Fruit fly (Drosophila melanogaster) whole organism, embryonic: Measurements from ENCODE around the gene pav.

ENCODE experiments used
- CG11695 ChIP-seq: fragments of 200-800 bp; sonication (Bioruptor generic); IDR thresholded peaks from 3 replicates; pipeline ENCODE4 v1.3.6; 2022; ENCODE audit warnings: missing biosample characterization, missing genetic modification characterization
- CG1233 ChIP-seq: fragments of 200-800 bp; sonication (Bioruptor generic); optimal IDR thresholded peaks from 4 replicates; lab custom pipeline; 2018; ENCODE audit warnings: missing biosample characterization, mild to moderate bottlenecking, missing genetic modification characterization
- CG15514 ChIP-seq: fragments of 200-800 bp; sonication (Bioruptor generic); optimal IDR thresholded peaks from 3 replicates; lab custom pipeline; 2017; ENCODE audit warnings: missing biosample characterization, missing genetic modification characterization, mild to moderate bottlenecking, moderate library complexity, missing genetic modification reagents
- CG17802 ChIP-seq: fragments of 200-800 bp; sonication (Bioruptor generic); optimal IDR thresholded peaks from 2 replicates; lab custom pipeline; 2018; ENCODE audit warnings: missing biosample characterization, mild to moderate bottlenecking, missing genetic modification characterization, moderate library complexity
- CG1792 ChIP-seq: fragments of 200-800 bp; sonication (Bioruptor generic); optimal IDR thresholded peaks from 2 replicates; lab custom pipeline; 2016; ENCODE audit warnings: missing biosample characterization, missing genetic modification characterization
- CG18262 ChIP-seq: fragments of 200-800 bp; optimal IDR thresholded peaks from 3 replicates; lab custom pipeline; 2019; ENCODE audit warnings: missing biosample characterization, mild to moderate bottlenecking, missing genetic modification characterization, moderate library complexity
- CG2129 ChIP-seq: fragments of 200-800 bp; sonication (Bioruptor generic); IDR thresholded peaks from 2 replicates; pipeline ENCODE4 v1.3.6; 2022; ENCODE audit warnings: missing biosample characterization, missing genetic modification characterization; ENCODE audit not compliant: partially characterized antibody
- CG2889 ChIP-seq: fragments of 200-800 bp; sonication (Bioruptor generic); IDR thresholded peaks from 3 replicates; pipeline ENCODE4 v1.3.6; 2022; ENCODE audit warnings: missing biosample characterization, missing genetic modification characterization
- CG3065 ChIP-seq: fragments of 200-800 bp; sonication (Bioruptor generic); optimal IDR thresholded peaks from 2 replicates; lab custom pipeline; 2016; ENCODE audit warnings: missing biosample characterization, missing genetic modification characterization
- CG31441 ChIP-seq: fragments of 200-800 bp; sonication (Bioruptor generic); IDR thresholded peaks from 2 replicates; pipeline ENCODE4 v1.3.6; 2022; ENCODE audit warnings: missing biosample characterization, missing genetic modification characterization
- CG32532 ChIP-seq: fragments of 200-800 bp; sonication (Bioruptor generic); IDR thresholded peaks from 2 replicates; pipeline ENCODE4 v1.3.6; 2022; ENCODE audit warnings: missing biosample characterization, missing genetic modification characterization
- CG3995 ChIP-seq: fragments of 200-800 bp; sonication (Bioruptor generic); optimal IDR thresholded peaks from 3 replicates; lab custom pipeline; 2016; ENCODE audit warnings: missing biosample characterization, missing genetic modification characterization
- CG4707 ChIP-seq: fragments of 200-800 bp; sonication (Bioruptor generic); optimal IDR thresholded peaks from 2 replicates; lab custom pipeline; 2018; ENCODE audit warnings: missing biosample characterization, mild to moderate bottlenecking, missing genetic modification characterization, moderate library complexity
- CG4730 ChIP-seq: fragments of 200-800 bp; sonication (Bioruptor generic); IDR thresholded peaks from 2 replicates; pipeline ENCODE4 v1.3.6; 2022; ENCODE audit warnings: missing biosample characterization, missing genetic modification characterization
- CG5953 ChIP-seq: fragments of 200-800 bp; sonication (Bioruptor generic); IDR thresholded peaks from 2 replicates; pipeline ENCODE4 v1.3.6; 2022; ENCODE audit warnings: missing biosample characterization, missing genetic modification characterization
- CG9876 ChIP-seq: fragments of 200-800 bp; sonication (Bioruptor generic); optimal IDR thresholded peaks from 2 replicates; lab custom pipeline; 2016; ENCODE audit warnings: missing biosample characterization, missing genetic modification characterization
- CHES-1-like ChIP-seq: fragments of 200-800 bp; sonication (Bioruptor generic); optimal IDR thresholded peaks from 2 replicates; lab custom pipeline; 2016; ENCODE audit warnings: missing biosample characterization, missing genetic modification characterization
- CkIIα-i1 ChIP-seq: fragments of 200-800 bp; sonication (Bioruptor generic); IDR thresholded peaks from 2 replicates; pipeline ENCODE4 v1.3.6; 2022; ENCODE audit warnings: missing biosample characterization, missing genetic modification characterization
- Dip3 ChIP-seq: fragments of 200-800 bp; sonication (Bioruptor generic); optimal IDR thresholded peaks from 3 replicates; lab custom pipeline; 2016; ENCODE audit warnings: missing biosample characterization, missing genetic modification characterization
- Dp ChIP-seq: fragments of 200-800 bp; sonication (Bioruptor generic); optimal IDR thresholded peaks from 2 replicates; lab custom pipeline; 2018; ENCODE audit warnings: missing biosample characterization, mild to moderate bottlenecking, missing genetic modification characterization, moderate library complexity
- HmgD ChIP-seq: fragments of 200-800 bp; sonication (Bioruptor generic); optimal IDR thresholded peaks from 3 replicates; lab custom pipeline; 2016; ENCODE audit warnings: missing biosample characterization, missing genetic modification characterization
- MTF-1 ChIP-seq: fragments of 200-800 bp; sonication (Bioruptor generic); optimal IDR thresholded peaks from 2 replicates; lab custom pipeline; 2018; ENCODE audit warnings: missing biosample characterization, mild to moderate bottlenecking, missing genetic modification characterization, borderline replicate concordance
- Pdp1 ChIP-seq, 2 experiments: fragments of 200-800 bp; sonication (Bioruptor generic); optimal IDR thresholded peaks; 3 replicates each; lab custom pipeline; 2016; ENCODE audit warnings: missing biosample characterization in 2 of 2, missing genetic modification characterization in 2 of 2, mild to moderate bottlenecking in 1 of 2, moderate library complexity in 1 of 2
- Ravus ChIP-seq: fragments of 200-800 bp; sonication (Bioruptor generic); IDR thresholded peaks from 2 replicates; pipeline ENCODE4 v1.3.6; 2022; ENCODE audit warnings: missing biosample characterization, missing genetic modification characterization
- Spps ChIP-seq: fragments of 200-800 bp; sonication (Bioruptor generic); optimal IDR thresholded peaks from 2 replicates; lab custom pipeline; 2018; ENCODE audit warnings: missing biosample characterization, mild to moderate bottlenecking, missing genetic modification characterization
- Sry-β ChIP-seq: fragments of 200-800 bp; sonication (Bioruptor generic); optimal IDR thresholded peaks from 2 replicates; lab custom pipeline; 2018; ENCODE audit warnings: missing biosample characterization, mild to moderate bottlenecking, missing genetic modification characterization, moderate library complexity
- Stat92E ChIP-seq, 3 experiments: fragments of >200 bp in 2 of 3; fragments of 200-800 bp in 1 of 3; sonication (Bioruptor generic) in 1 of 3; optimal IDR thresholded peaks; 2 replicates each; lab custom pipeline; 2017 to 2019; ENCODE audit warnings: missing biosample characterization in 3 of 3, missing genetic modification characterization in 3 of 3, mild to moderate bottlenecking in 1 of 3, moderate library complexity in 1 of 3
- TFAM ChIP-seq: fragments of 200-800 bp; sonication (Bioruptor generic); optimal IDR thresholded peaks from 2 replicates; lab custom pipeline; 2017; ENCODE audit warnings: missing biosample characterization, missing genetic modification characterization, inconsistent platforms
- Trl ChIP-seq, 3 experiments: fragments of >200 bp in 2 of 3; fragments of 200-800 bp in 1 of 3; sonication (Bioruptor generic) in 1 of 3; optimal IDR thresholded peaks; 2 replicates in 1 of 3; 3 replicates in 2 of 3; lab custom pipeline; 2016 to 2017; ENCODE audit warnings: missing biosample characterization in 1 of 3, missing genetic modification characterization in 1 of 3
- Vsx1 ChIP-seq: fragments of 200-800 bp; sonication (Bioruptor generic); optimal IDR thresholded peaks from 2 replicates; lab custom pipeline; 2017; ENCODE audit warnings: missing biosample characterization, mild to moderate bottlenecking, missing genetic modification characterization, missing genetic modification reagents
- aop ChIP-seq: fragments of 200-800 bp; sonication (Bioruptor generic); IDR thresholded peaks from 2 replicates; pipeline ENCODE4 v1.3.6; 2022; ENCODE audit warnings: missing biosample characterization, missing genetic modification characterization
- bowl ChIP-seq: fragments of 200-800 bp; sonication (Bioruptor generic); IDR thresholded peaks from 2 replicates; pipeline ENCODE4 v1.3.6; 2022; ENCODE audit warnings: missing biosample characterization, missing genetic modification characterization
- chinmo ChIP-seq: fragments of 200-800 bp; sonication (Bioruptor generic); IDR thresholded peaks from 4 replicates; pipeline ENCODE4 v1.3.6; 2022; ENCODE audit warnings: missing biosample characterization, missing genetic modification characterization; ENCODE audit not compliant: partially characterized antibody
- eyg ChIP-seq: fragments of 200-800 bp; sonication (Bioruptor generic); optimal IDR thresholded peaks from 3 replicates; lab custom pipeline; 2016; ENCODE audit warnings: missing biosample characterization, missing genetic modification characterization
- grau ChIP-seq: fragments of 200-800 bp; optimal IDR thresholded peaks from 3 replicates; lab custom pipeline; 2019; ENCODE audit warnings: missing biosample characterization, mild to moderate bottlenecking, missing genetic modification characterization, moderate library complexity
- grn ChIP-seq: fragments of 200-800 bp; sonication (Bioruptor generic); optimal IDR thresholded peaks from 3 replicates; lab custom pipeline; 2017; ENCODE audit warnings: missing biosample characterization, missing genetic modification characterization
- h ChIP-seq: fragments of >200 bp; optimal IDR thresholded peaks from 2 replicates; lab custom pipeline; 2017
- ind ChIP-seq: fragments of 200-800 bp; sonication (Bioruptor generic); optimal IDR thresholded peaks from 3 replicates; lab custom pipeline; 2016; ENCODE audit warnings: missing biosample characterization, missing genetic modification characterization
- insv ChIP-seq, 2 experiments: fragments of 200-800 bp; sonication (Bioruptor generic); optimal IDR thresholded peaks; 3 replicates each; lab custom pipeline; 2016 to 2018; ENCODE audit warnings: missing biosample characterization in 2 of 2, missing genetic modification characterization in 2 of 2
- kni ChIP-seq: fragments of 200-800 bp; sonication (Bioruptor generic); optimal IDR thresholded peaks from 3 replicates; lab custom pipeline; 2017; ENCODE audit warnings: mild to moderate bottlenecking, missing biosample characterization, missing genetic modification reagents, missing genetic modification characterization
- lmd ChIP-seq: fragments of 200-800 bp; sonication (Bioruptor generic); IDR thresholded peaks from 2 replicates; pipeline ENCODE4 v1.3.6; 2022; ENCODE audit warnings: missing biosample characterization, missing genetic modification characterization
- psq ChIP-seq: fragments of 200-800 bp; sonication (Bioruptor generic); optimal IDR thresholded peaks from 2 replicates; lab custom pipeline; 2017; ENCODE audit warnings: missing biosample characterization, missing genetic modification characterization
- sens ChIP-seq: fragments of 200-800 bp; sonication (Bioruptor generic); peaks from one replicate; lab custom pipeline; 2016; ENCODE audit warnings: missing biosample characterization, missing genetic modification characterization
- slp2 ChIP-seq: fragments of 200-800 bp; sonication (Bioruptor generic); optimal IDR thresholded peaks from 2 replicates; lab custom pipeline; 2016; ENCODE audit warnings: missing biosample characterization, missing genetic modification characterization
- tll ChIP-seq, 2 experiments: fragments of 200-800 bp in 1 of 2; fragments of >200 bp in 1 of 2; sonication (Bioruptor generic) in 1 of 2; optimal IDR thresholded peaks; 2 replicates each; lab custom pipeline; 2017 to 2019; ENCODE audit warnings: missing biosample characterization in 2 of 2, missing genetic modification characterization in 2 of 2, mild to moderate bottlenecking in 1 of 2, moderate library complexity in 1 of 2
- ttk ChIP-seq: fragments of 200-800 bp; sonication (Bioruptor generic); IDR thresholded peaks from 2 replicates; pipeline ENCODE4 v2.1.2; 2022; ENCODE audit warnings: missing biosample characterization, missing genetic modification characterization
- tx ChIP-seq: fragments of 200-800 bp; sonication (Bioruptor generic); optimal IDR thresholded peaks from 2 replicates; lab custom pipeline; 2016; ENCODE audit warnings: missing biosample characterization, missing genetic modification characterization
- unpg ChIP-seq: fragments of 200-800 bp; sonication (Bioruptor generic); optimal IDR thresholded peaks from 3 replicates; lab custom pipeline; 2018; ENCODE audit warnings: missing biosample characterization, mild to moderate bottlenecking, missing genetic modification characterization, moderate library complexity
- wor ChIP-seq: fragments of 200-800 bp; sonication (Bioruptor generic); IDR thresholded peaks from 2 replicates; pipeline ENCODE4 v1.3.6; 2022; ENCODE audit warnings: missing biosample characterization, missing genetic modification characterization
- zfh1 ChIP-seq: fragments of 200-800 bp; sonication (Bioruptor generic); IDR thresholded peaks from 3 replicates; pipeline ENCODE4 v1.3.6; 2022; ENCODE audit warnings: missing biosample characterization, missing genetic modification characterization

The pav gene

dm6 chr3L:4252862-4253610 lies 10.5 kb downstream of the pav start (continued):
- TF ChIP-seq CG4707 (GFP tag; lab: Kevin White, UChicago) (no peak), ind (GFP tag; lab: Kevin White, UChicago) (no peak), CG15514 (GFP tag; lab: Kevin White, UChicago) (no peak), CG2889 (GFP tag; lab: Robert Waterston, UW) (no peak), CG1792 (no peak), tll (GFP tag; optimal IDR thresholded peaks at IDR 0.05; lab: Kevin White, UChicago) (no peak), wor (no peak), CG2129 (GFP tag; lab: Robert Waterston, UW) (no peak), CG1233 (peak; percentile 4), grn (GFP tag; lab: Kevin White, UChicago) (no peak), CHES-1-like (GFP tag; lab: Kevin White, UChicago) (no peak), eyg (GFP tag; lab: Kevin White, UChicago) (no peak), aop (GFP tag; lab: Robert Waterston, UW) (no peak), CG32532 (GFP tag; lab: Robert Waterston, UW) (no peak), kni (GFP tag; lab: Kevin White, UChicago) (peak; percentile 86), CG4730 (GFP tag; lab: Robert Waterston, UW) (no peak), CG9876 (GFP tag; lab: Kevin White, UChicago) (no peak), grau (tag; lab: Kevin White, UChicago) (no peak), Pdp1 (GFP tag; optimal IDR thresholded peaks at IDR 0.05; lab: Kevin White, UChicago) (peak in 1 of 2 experiments; percentile 29), Ravus (GFP tag; lab: Robert Waterston, UW) (no peak), MTF-1 (GFP tag; lab: Kevin White, UChicago) (no peak), CG18262 (tag; lab: Kevin White, UChicago) (no peak), CkIIα-i1 (GFP tag; lab: Robert Waterston, UW) (no peak), zfh1 (GFP tag; lab: Robert Waterston, UW) (0 out of 3 replicates have a peak, but pooled peaks have one; percentile 13), psq (peak; percentile 74), Spps (tag; lab: Kevin White, UChicago) (no peak), slp2 (GFP tag; lab: Kevin White, UChicago) (no peak), lmd (GFP tag; lab: Robert Waterston, UW) (no peak), sens (GFP tag; lab: Kevin White, UChicago) (peak; percentile 47), Vsx1 (no peak), insv (GFP tag; optimal IDR thresholded peaks at IDR 0.05; lab: Kevin White, UChicago) (peak in 1 of 2 experiments; percentile 15), TFAM (GFP tag; lab: Kevin White, UChicago) (no peak), CG17802 (tag; lab: Kevin White, UChicago) (peak; percentile 6), Dip3 (GFP tag; lab: Kevin White, UChicago) (no peak), Trl (optimal IDR thresholded peaks at IDR 0.05; lab: Kevin White, UChicago) (peak in 1 of 2 experiments; percentile 0), Trl (GFP tag; optimal IDR thresholded peaks at IDR 0.05; lab: Kevin White, UChicago) (no peak), Sry-β (peak; percentile 82), Stat92E (GFP tag; optimal IDR thresholded peaks at IDR 0.05; lab: Kevin White, UChicago) (no peak), CG31441 (GFP tag; lab: Robert Waterston, UW) (no peak), CG5953 (GFP tag; lab: Robert Waterston, UW) (no peak), Dp (GFP tag; lab: Kevin White, UChicago) (no peak), chinmo (GFP tag; lab: Robert Waterston, UW) (no peak), bowl (GFP tag; lab: Robert Waterston, UW) (no peak), unpg (GFP tag; lab: Kevin White, UChicago) (no peak), CG3065 (GFP tag; lab: Kevin White, UChicago) (no peak), CG11695 (peak; percentile 49; the same call in 1 of the 3 replicates), tx (no peak), ttk (GFP tag; lab: Robert Waterston, UW) (no peak), CG3995 (GFP tag; lab: Kevin White, UChicago) (peak; percentile 92), HmgD (GFP tag; lab: Kevin White, UChicago) (no peak), h (lab: Kevin White, UChicago) (no peak)
